Worm (Caenorhabditis elegans) whole organism, L4/young adult: ENCODE measurements around the gene Y51A2B.16.

Experiments used
- W03F9.2 ChIP-seq: fragments of 150-350 bp; optimal IDR thresholded peaks from 2 replicates; lab custom pipeline; 2014; ENCODE audit warnings: missing biosample characterization, missing genetic modification characterization
- dao-5 ChIP-seq: sonication (generic microtip); optimal IDR thresholded peaks from 2 replicates; lab custom pipeline; 2016; ENCODE audit warnings: missing genotype, missing genetic modification characterization, moderate library complexity, missing compliant biosample characterization
- him-1 ChIP-seq: sonication (generic microtip); optimal IDR thresholded peaks from 2 replicates; lab custom pipeline; 2016; ENCODE audit warnings: missing genotype, missing genetic modification reagents, missing genetic modification characterization, missing compliant biosample characterization

DNA sequence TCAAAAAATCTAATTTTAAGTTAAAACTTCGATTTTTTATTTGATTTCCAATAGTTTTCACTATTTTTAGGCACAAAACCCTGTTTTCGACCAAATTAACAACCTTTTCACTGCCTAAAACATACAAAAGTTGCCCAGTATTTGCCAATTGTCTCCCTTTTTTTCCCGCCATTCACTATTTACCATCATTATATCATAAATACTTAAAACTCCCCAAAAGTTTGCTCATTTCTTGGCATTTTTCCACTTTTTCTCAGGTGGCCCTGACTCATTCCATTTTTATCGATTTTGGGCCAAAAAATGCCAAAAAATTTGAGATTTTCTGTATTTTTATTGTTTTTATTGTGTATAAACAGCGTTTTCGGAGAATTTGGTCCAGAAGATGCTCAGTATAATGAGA lies 16.3 kb upstream of the Y51A2B.16 start, which contains the start of gene txt-8:
- TF ChIP-seq W03F9.2 (tag; lab: Kevin White, UChicago) (no peak), dao-5 (tag; lab: Kevin White, UChicago) (no peak), him-1 (tag; lab: Kevin White, UChicago) (no peak)
